Fruit fly (Drosophila melanogaster): ENCODE data around the gene CG14459.

The CG14459 gene

dm6 chr3L:22571679-22572078, 66.0 kb downstream of the CG14459 start:
- TF ChIP-seq Myc (optimal IDR thresholded peaks at IDR 0.05) (no peak), h (optimal IDR thresholded peaks at IDR 0.05) (no peak), psq (optimal IDR thresholded peaks at IDR 0.05) (no peak), Sin3A (optimal IDR thresholded peaks at IDR 0.05) (no peak), ttk (optimal IDR thresholded peaks at IDR 0.05) (no peak), insv (optimal IDR thresholded peaks at IDR 0.05) (no peak)

DNA sequence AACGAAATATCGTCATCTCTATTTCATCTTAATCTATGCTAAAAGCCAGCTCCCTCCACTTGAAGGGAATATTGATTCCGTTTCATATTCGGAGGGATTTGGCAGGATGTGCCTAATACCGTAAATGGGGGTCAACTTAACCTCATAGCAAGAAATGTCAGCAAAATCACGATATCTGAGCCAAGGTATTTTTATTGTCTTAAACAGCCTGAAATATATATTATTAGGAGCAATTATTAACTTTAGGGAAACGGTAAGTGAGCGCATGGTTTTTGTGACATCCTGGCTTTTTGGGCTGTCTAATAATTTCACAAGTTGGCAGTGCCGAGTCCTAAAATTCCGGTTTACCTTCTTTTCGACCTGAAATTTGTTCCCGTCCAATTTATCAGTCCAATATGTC, 87.8 kb downstream of the CG14459 start, which contains the start of gene Trxr2:
TSS of gene Trxr2 (plus strand) at position 301 of the 400 bp plus-strand sequence.
- TF ChIP-seq psq (optimal IDR thresholded peaks at IDR 0.05): no peak
- TF ChIP-seq ttk (optimal IDR thresholded peaks at IDR 0.05): no peak
- no peak for TF ChIP-seq insv (optimal IDR thresholded peaks at IDR 0.05)
- no peak for TF ChIP-seq Myc (optimal IDR thresholded peaks at IDR 0.05)
- TF ChIP-seq Sin3A (optimal IDR thresholded peaks at IDR 0.05): no peak
- no peak for TF ChIP-seq h (optimal IDR thresholded peaks at IDR 0.05)

dm6 chr3L:22548137-22548536, 89.6 kb downstream of the CG14459 start, which contains the start of gene CG11404:
Gene CG11404 (plus strand): TSS chr3L:22548437.
- no peak for TF ChIP-seq h (optimal IDR thresholded peaks at IDR 0.05)
- no peak for TF ChIP-seq Myc (optimal IDR thresholded peaks at IDR 0.05)
- no peak for TF ChIP-seq Sin3A (optimal IDR thresholded peaks at IDR 0.05)
- no peak for TF ChIP-seq ttk (optimal IDR thresholded peaks at IDR 0.05)
- no peak for TF ChIP-seq psq (optimal IDR thresholded peaks at IDR 0.05)
- no peak for TF ChIP-seq insv (optimal IDR thresholded peaks at IDR 0.05)
